Worm (Caenorhabditis elegans) whole organism, late embryonic: Measurements from ENCODE around the gene clp-10.

ENCODE experiments used
- T23F11.4 ChIP-seq: fragments of 200-800 bp; sonication (Bioruptor generic); optimal IDR thresholded peaks from 2 replicates; lab custom pipeline; 2018; ENCODE audit warnings: mild to moderate bottlenecking, missing genetic modification characterization, missing compliant biosample characterization
- ceh-22 ChIP-seq: sonication (generic microtip); optimal IDR thresholded peaks from 2 replicates; lab custom pipeline; 2017; ENCODE audit warnings: missing biosample characterization, missing genetic modification characterization
- ceh-45 ChIP-seq: fragments of 200-800 bp; sonication (Bioruptor generic); IDR thresholded peaks from 2 replicates; pipeline ENCODE4 v1.3.6; 2022; ENCODE audit warnings: missing genetic modification reagents, missing genetic modification characterization, missing compliant biosample characterization
- hlh-8 ChIP-seq: sonication (generic microtip); optimal IDR thresholded peaks from 2 replicates; lab custom pipeline; 2016; ENCODE audit warnings: missing genotype, missing genetic modification characterization, missing compliant biosample characterization
- odd-2 ChIP-seq: sonication (generic microtip); optimal IDR thresholded peaks from 2 replicates; lab custom pipeline; 2017; ENCODE audit warnings: antibody characterized with exemption, mild to moderate bottlenecking, missing genetic modification characterization, missing compliant biosample characterization
- pha-4 ChIP-seq: fragments of 150-350 bp; optimal IDR thresholded peaks from 2 replicates; lab custom pipeline; 2018; ENCODE audit warnings: missing biosample characterization, missing genetic modification reagents, missing genetic modification characterization
- sox-2 ChIP-seq: fragments of 200-800 bp; sonication (Bioruptor generic); IDR thresholded peaks from 2 replicates; pipeline ENCODE4 v1.3.6; 2022; ENCODE audit warnings: missing genetic modification reagents, missing genetic modification characterization, missing compliant biosample characterization

DNA sequence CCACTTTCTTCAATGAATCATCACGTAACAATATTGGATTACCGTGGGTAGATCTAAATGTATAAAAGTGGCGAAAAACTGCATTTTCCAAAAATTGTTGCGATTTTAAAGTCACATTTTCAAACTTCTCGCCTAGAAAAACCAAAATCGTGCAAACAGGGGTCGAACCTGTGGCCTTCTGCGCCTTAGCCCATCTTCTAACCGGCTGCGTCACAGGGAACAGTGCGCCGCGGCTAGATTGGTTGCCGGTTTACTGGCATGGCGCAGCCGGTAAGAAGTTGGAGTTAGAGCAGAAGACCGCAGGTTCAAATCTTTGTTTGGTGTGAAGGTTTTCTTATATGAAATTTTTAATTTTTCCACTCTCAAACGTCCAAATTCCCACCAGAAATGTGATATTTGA, 11.0 kb upstream of the clp-10 start:
- TF ChIP-seq pha-4 (tag; lab: Kevin White, UChicago) (no peak), hlh-8 (tag; lab: Kevin White, UChicago) (no peak), ceh-45 (GFP tag; lab: Robert Waterston, UW) (no peak), ceh-22 (no peak), T23F11.4 (GFP tag; lab: Kevin White, UChicago) (no peak), sox-2 (no peak), odd-2 (no peak)
